Worm (Caenorhabditis elegans) whole organism, mixed stage, embryonic: Measurements from ENCODE around the gene H02F09.2.

ENCODE experiments used
- ceh-39 ChIP-seq: fragments of 150-350 bp; optimal IDR thresholded peaks from 2 replicates; lab custom pipeline; 2014; ENCODE audit warnings: missing biosample characterization, missing genetic modification characterization
- lin-13 ChIP-seq: fragments of 150-350 bp; optimal IDR thresholded peaks from 2 replicates; lab custom pipeline; 2014; ENCODE audit warnings: missing biosample characterization, missing genetic modification characterization
- nhr-237 ChIP-seq: fragments of 150-350 bp; optimal IDR thresholded peaks from 2 replicates; lab custom pipeline; 2014; ENCODE audit warnings: missing biosample characterization, missing genetic modification characterization
- nhr-28 ChIP-seq: fragments of 150-350 bp; optimal IDR thresholded peaks from 2 replicates; lab custom pipeline; 2014; ENCODE audit warnings: missing biosample characterization, missing genetic modification characterization
- nhr-76 ChIP-seq: sonication (generic microtip); optimal IDR thresholded peaks from 2 replicates; lab custom pipeline; 2017; ENCODE audit warnings: missing biosample characterization, missing genetic modification characterization
- pha-4 ChIP-seq: fragments of 150-350 bp; optimal IDR thresholded peaks from 2 replicates; lab custom pipeline; 2018; ENCODE audit warnings: missing biosample characterization, missing genetic modification reagents, missing genetic modification characterization
- snpc-4 ChIP-seq: fragments of 150-350 bp; optimal IDR thresholded peaks from 2 replicates; lab custom pipeline; 2014; ENCODE audit warnings: missing biosample characterization, missing genetic modification characterization
- unc-39 ChIP-seq: fragments of 150-350 bp; optimal IDR thresholded peaks from 2 replicates; lab custom pipeline; 2014; ENCODE audit warnings: missing biosample characterization, missing genetic modification characterization
- unc-62 ChIP-seq: fragments of 150-350 bp; optimal IDR thresholded peaks from 2 replicates; lab custom pipeline; 2014; ENCODE audit warnings: missing biosample characterization, missing genetic modification reagents, missing genetic modification characterization
- zip-8 ChIP-seq: fragments of 150-350 bp; optimal IDR thresholded peaks from 2 replicates; lab custom pipeline; 2014; ENCODE audit warnings: missing biosample characterization, missing genetic modification characterization

ce11 chrX:1525511-1526172 is 46.4 kb upstream of the H02F09.2 start:
- TF ChIP-seq nhr-28 (no peak), nhr-237 (no peak), unc-62 (GFP tag; lab: Kevin White, UChicago) (no peak), lin-13 (no peak), pha-4 (tag; lab: Kevin White, UChicago) (no peak), ceh-39 (no peak), zip-8 (tag; lab: Kevin White, UChicago) (no peak), unc-39 (tag; lab: Kevin White, UChicago) (no peak), snpc-4 (tag; lab: Kevin White, UChicago) (no peak), nhr-76 (tag; lab: Kevin White, UChicago) (no peak)
